Worm (Caenorhabditis elegans): Measurements from ENCODE around the gene gpx-7.

gpx-7 gene

DNA sequence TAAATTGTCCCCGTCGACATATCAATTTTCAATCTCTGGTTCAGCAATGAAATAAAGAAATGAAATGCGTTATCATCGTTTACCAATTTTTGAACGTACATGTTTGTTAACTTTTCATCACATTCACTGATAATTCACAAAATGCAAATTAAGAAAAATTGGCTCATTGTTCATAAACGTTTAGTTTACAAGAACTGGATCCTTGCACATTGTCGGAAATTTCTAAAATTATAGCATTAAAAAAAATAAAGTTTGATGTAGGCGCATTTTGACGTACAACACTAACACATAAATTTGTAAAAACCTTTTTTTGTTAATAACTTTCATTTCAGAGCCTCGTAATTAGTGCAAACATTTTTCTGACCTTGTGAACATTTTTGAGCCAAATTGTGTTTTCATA lies at the start of gene gpx-7:
TSS of gene gpx-7 (minus strand) at position 101 of the 400 bp plus-strand sequence.
- no peak for TF ChIP-seq tbx-37 (GFP tag; conservative IDR thresholded peaks at IDR 0.05)
- TF ChIP-seq ets-7 (tag; optimal IDR thresholded peaks at IDR 0.05), result no peak
- TF ChIP-seq aly-1 (tag; optimal IDR thresholded peaks at IDR 0.05), result no peak
- TF ChIP-seq ama-1 (optimal IDR thresholded peaks at IDR 0.05), result no peak
- no peak for TF ChIP-seq pes-1 (GFP tag; IDR thresholded peaks at IDR 0.05)
- no peak for TF ChIP-seq ceh-13 (GFP tag; optimal IDR thresholded peaks at IDR 0.05)
- no peak for TF ChIP-seq F13C5.2 (tag; optimal IDR thresholded peaks at IDR 0.05)
- no peak for TF ChIP-seq scrt-1 (GFP tag; IDR thresholded peaks at IDR 0.05)
- no peak for TF ChIP-seq B0310.2 (tag; optimal IDR thresholded peaks at IDR 0.05)
- no peak for TF ChIP-seq tra-4 (tag; optimal IDR thresholded peaks at IDR 0.05)
- TF ChIP-seq ceh-36 (tag; optimal IDR thresholded peaks at IDR 0.05), result no peak
- no peak for TF ChIP-seq hmbx-1 (tag; optimal IDR thresholded peaks at IDR 0.05)
- TF ChIP-seq hnd-1 (tag; optimal IDR thresholded peaks at IDR 0.05), result no peak
- TF ChIP-seq sea-1 (GFP tag; conservative IDR thresholded peaks at IDR 0.05), result no peak
- TF ChIP-seq flt-1 (GFP tag; IDR thresholded peaks at IDR 0.05), result no peak
- TF ChIP-seq hmg-4 (GFP tag; optimal IDR thresholded peaks at IDR 0.05), result no peak
- no peak for TF ChIP-seq tbx-11 (GFP tag; IDR thresholded peaks at IDR 0.05)

- TF ChIP-seq hnd-1 (tag; optimal IDR thresholded peaks at IDR 0.05) (no peak), tbx-37 (GFP tag; conservative IDR thresholded peaks at IDR 0.05) (no peak), ets-7 (tag; optimal IDR thresholded peaks at IDR 0.05) (no peak), tra-4 (tag; optimal IDR thresholded peaks at IDR 0.05) (no peak), scrt-1 (GFP tag; IDR thresholded peaks at IDR 0.05) (no peak)
Measured at ce11 chrX:7847413-7847812, 47.8 kb upstream of the gpx-7 start, which contains the start of gene C54D2.6. Gene C54D2.6 (minus strand): TSS chrX:7847513.

ce11 chrX:7842241-7842640 lies 42.7 kb upstream of the gpx-7 start, which contains the start of gene idpp-11:
Gene idpp-11 (plus strand): TSS chrX:7842541.
- no peak for TF ChIP-seq hmbx-1 (tag; optimal IDR thresholded peaks at IDR 0.05)
- TF ChIP-seq F13C5.2 (tag; optimal IDR thresholded peaks at IDR 0.05), result no peak
- no peak for TF ChIP-seq ceh-36 (tag; optimal IDR thresholded peaks at IDR 0.05)
- TF ChIP-seq ceh-13 (GFP tag; optimal IDR thresholded peaks at IDR 0.05), result no peak
- TF ChIP-seq B0310.2 (tag; optimal IDR thresholded peaks at IDR 0.05), result no peak
- TF ChIP-seq hmg-4 (GFP tag; optimal IDR thresholded peaks at IDR 0.05), result no peak
- no peak for TF ChIP-seq ets-7 (tag; optimal IDR thresholded peaks at IDR 0.05)

ce11 chrX:7839989-7840388 lies 40.4 kb upstream of the gpx-7 start:
- TF ChIP-seq ama-1 (optimal IDR thresholded peaks at IDR 0.05) (no peak), tbx-11 (GFP tag; IDR thresholded peaks at IDR 0.05) (no peak), flt-1 (GFP tag; IDR thresholded peaks at IDR 0.05) (no peak), tbx-37 (GFP tag; conservative IDR thresholded peaks at IDR 0.05) (no peak), sea-1 (GFP tag; conservative IDR thresholded peaks at IDR 0.05) (no peak), F13C5.2 (tag; optimal IDR thresholded peaks at IDR 0.05) (no peak), ceh-13 (GFP tag; optimal IDR thresholded peaks at IDR 0.05) (no peak), hnd-1 (tag; optimal IDR thresholded peaks at IDR 0.05) (no peak), hmbx-1 (tag; optimal IDR thresholded peaks at IDR 0.05) (no peak), B0310.2 (tag; optimal IDR thresholded peaks at IDR 0.05) (no peak), pes-1 (GFP tag; IDR thresholded peaks at IDR 0.05) (no peak), hmg-4 (GFP tag; optimal IDR thresholded peaks at IDR 0.05) (no peak), aly-1 (tag; optimal IDR thresholded peaks at IDR 0.05) (no peak), tra-4 (tag; optimal IDR thresholded peaks at IDR 0.05) (no peak), scrt-1 (GFP tag; IDR thresholded peaks at IDR 0.05) (no peak), ets-7 (tag; optimal IDR thresholded peaks at IDR 0.05) (no peak), ceh-36 (tag; optimal IDR thresholded peaks at IDR 0.05) (no peak)

ce11 chrX:7838582-7838981 lies 39.0 kb upstream of the gpx-7 start, which contains the start of gene nlp-101:
Gene nlp-101 (plus strand): TSS chrX:7838882.
- TF ChIP-seq tra-4 (tag; optimal IDR thresholded peaks at IDR 0.05) (no peak), ceh-36 (tag; optimal IDR thresholded peaks at IDR 0.05) (no peak), hmg-4 (GFP tag; optimal IDR thresholded peaks at IDR 0.05) (no peak)

ce11 chrX:7834117-7834516 lies 34.5 kb upstream of the gpx-7 start, which contains the start of gene sul-3:
Gene sul-3 (minus strand): TSS chrX:7834217.
- TF ChIP-seq ceh-36 (tag; optimal IDR thresholded peaks at IDR 0.05), result no peak
- no peak for TF ChIP-seq hnd-1 (tag; optimal IDR thresholded peaks at IDR 0.05)
- no peak for TF ChIP-seq tbx-11 (GFP tag; IDR thresholded peaks at IDR 0.05)

ce11 chrX:7827989-7828388 lies 28.4 kb upstream of the gpx-7 start:
- TF ChIP-seq sea-1 (GFP tag; conservative IDR thresholded peaks at IDR 0.05) (no peak), tra-4 (tag; optimal IDR thresholded peaks at IDR 0.05) (no peak), hmg-4 (GFP tag; optimal IDR thresholded peaks at IDR 0.05) (no peak), tbx-37 (GFP tag; conservative IDR thresholded peaks at IDR 0.05) (no peak), aly-1 (tag; optimal IDR thresholded peaks at IDR 0.05) (no peak), hmbx-1 (tag; optimal IDR thresholded peaks at IDR 0.05) (no peak), ceh-36 (tag; optimal IDR thresholded peaks at IDR 0.05) (no peak), ama-1 (optimal IDR thresholded peaks at IDR 0.05) (no peak), flt-1 (GFP tag; IDR thresholded peaks at IDR 0.05) (no peak), ets-7 (tag; optimal IDR thresholded peaks at IDR 0.05) (no peak)

DNA sequence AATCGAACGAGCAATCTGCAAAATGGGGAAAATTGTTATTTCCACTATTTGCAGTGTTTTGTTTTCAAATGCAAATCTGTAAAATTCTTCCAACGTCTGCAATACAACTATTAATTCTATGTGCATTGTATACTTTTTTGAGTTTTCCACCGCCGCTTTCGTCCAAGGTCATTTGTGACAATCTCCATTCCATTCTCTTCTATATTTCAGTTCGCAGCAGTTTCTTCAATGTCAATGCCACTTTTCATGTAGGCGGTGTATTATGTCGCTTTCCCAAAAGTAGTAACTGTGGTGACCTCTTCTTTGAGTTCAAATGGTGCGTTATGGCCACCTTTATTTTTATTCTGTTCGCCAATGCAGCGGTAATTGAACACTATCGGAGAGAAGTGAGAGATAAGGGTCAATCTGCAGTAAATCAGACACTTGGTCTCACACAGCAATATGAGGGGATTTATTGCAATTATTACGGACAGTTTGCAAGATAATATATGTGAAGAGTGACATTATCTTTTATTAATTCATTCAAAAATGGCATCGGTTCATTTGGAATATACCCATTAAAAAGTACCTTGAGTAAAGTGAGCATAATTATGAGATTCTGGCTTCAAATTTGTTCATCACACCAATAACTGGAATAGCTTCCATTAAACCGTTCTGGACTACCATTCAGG lies 27.1 kb upstream of the gpx-7 start:
- TF ChIP-seq tbx-11 (GFP tag; IDR thresholded peaks at IDR 0.05) (no peak), B0310.2 (tag; optimal IDR thresholded peaks at IDR 0.05) (no peak), pes-1 (GFP tag; IDR thresholded peaks at IDR 0.05) (no peak), hnd-1 (tag; optimal IDR thresholded peaks at IDR 0.05) (no peak), flt-1 (GFP tag; IDR thresholded peaks at IDR 0.05) (no peak), ets-7 (tag; optimal IDR thresholded peaks at IDR 0.05) (no peak), ceh-13 (GFP tag; optimal IDR thresholded peaks at IDR 0.05) (no peak), ceh-36 (tag; optimal IDR thresholded peaks at IDR 0.05) (no peak), sea-1 (GFP tag; conservative IDR thresholded peaks at IDR 0.05) (no peak), tbx-37 (GFP tag; conservative IDR thresholded peaks at IDR 0.05) (no peak)

Data from whole organism, early embryonic.